Worm (Caenorhabditis elegans) whole organism, L4/young adult: ENCODE results near the gene gskl-1.
"Not testable (repeated sequence)": the region's sequence is repeated elsewhere in the genome, so short reads cannot be mapped to it uniquely, and the experiment has no call there.

Source experiments
- W03F9.2 ChIP-seq: fragments of 150-350 bp; optimal IDR thresholded peaks from 2 replicates; lab custom pipeline; 2014; ENCODE audit warnings: missing biosample characterization, missing genetic modification characterization
- dao-5 ChIP-seq: sonication (generic microtip); optimal IDR thresholded peaks from 2 replicates; lab custom pipeline; 2016; ENCODE audit warnings: missing genotype, missing genetic modification characterization, moderate library complexity, missing compliant biosample characterization
- him-1 ChIP-seq: sonication (generic microtip); optimal IDR thresholded peaks from 2 replicates; lab custom pipeline; 2016; ENCODE audit warnings: missing genotype, missing genetic modification reagents, missing genetic modification characterization, missing compliant biosample characterization

gskl-1 gene

ce11 chrII:10947317-10947716 is at the start of gene gskl-1, which contains the start of gene tceb-3:
Gene gskl-1, plus strand, starts transcription at chrII:10947559.
Gene tceb-3, minus strand, starts transcription at chrII:10947417.
- TF ChIP-seq dao-5 (no peak), him-1 (tag; lab: Kevin White, UChicago) (no peak), W03F9.2 (tag; lab: Kevin White, UChicago) (no peak)

ce11 chrII:10898998-10899397 is 48.4 kb upstream of the gskl-1 start:
- TF ChIP-seq him-1 (tag; lab: Kevin White, UChicago) (no peak), dao-5 (no peak)

ce11 chrII:10902104-10902503 is 45.3 kb upstream of the gskl-1 start, which contains the start of gene gly-1:
Gene gly-1, minus strand, starts transcription at chrII:10902204.
- TF ChIP-seq W03F9.2 (tag; lab: Kevin White, UChicago) (no peak), him-1 (tag; lab: Kevin White, UChicago) (no peak), dao-5 (no peak)

DNA sequence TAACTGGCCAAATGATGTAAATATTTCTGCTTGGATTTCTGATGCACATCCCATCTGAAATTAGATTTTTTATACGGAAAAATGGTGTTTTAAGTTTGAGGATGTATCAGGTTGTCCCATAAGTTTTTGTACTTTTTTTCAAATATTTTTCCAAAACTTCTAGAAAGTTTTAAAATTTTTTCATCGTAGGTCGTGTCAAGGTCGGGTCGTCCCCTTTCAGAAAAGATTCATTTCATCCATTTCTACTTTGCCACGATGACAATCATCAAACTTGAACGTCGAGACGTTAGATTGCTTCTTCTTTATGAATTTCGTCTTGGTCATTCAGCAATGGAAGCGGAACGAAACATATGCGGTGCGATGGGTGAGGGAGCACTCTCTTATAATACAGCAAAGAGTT is 43.0 kb upstream of the gskl-1 start, which contains the start of gene sra-12:
Gene sra-12, minus strand, starts transcription at position 101 of the 400 bp plus-strand sequence.
- not testable (repeated sequence) for TF ChIP-seq dao-5; him-1 (tag; lab: Kevin White, UChicago); W03F9.2 (tag; lab: Kevin White, UChicago)

DNA sequence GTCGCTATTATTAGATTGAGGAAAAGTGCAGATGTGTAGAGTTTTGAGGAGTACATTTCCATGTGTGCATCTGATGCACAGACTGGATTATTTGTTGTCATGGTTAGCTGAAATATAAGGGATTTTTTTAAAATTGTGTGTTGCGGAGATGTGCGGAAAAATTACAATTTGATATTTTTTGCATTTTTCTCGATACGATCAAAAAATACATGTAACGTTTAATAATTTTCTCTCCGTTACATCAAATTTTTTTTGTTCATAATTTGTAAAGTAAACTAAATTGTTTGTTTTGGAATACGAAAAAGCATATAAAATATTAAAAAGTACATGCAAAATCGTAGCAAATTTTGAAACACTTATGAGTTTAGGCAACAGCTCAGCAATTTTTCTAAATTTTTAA is 37.1 kb upstream of the gskl-1 start, which contains the start of gene sra-11:
Gene sra-11, minus strand, starts transcription at position 101 of the 400 bp plus-strand sequence.
- TF ChIP-seq dao-5 (no peak), him-1 (tag; lab: Kevin White, UChicago) (no peak), W03F9.2 (tag; lab: Kevin White, UChicago) (no peak)

DNA sequence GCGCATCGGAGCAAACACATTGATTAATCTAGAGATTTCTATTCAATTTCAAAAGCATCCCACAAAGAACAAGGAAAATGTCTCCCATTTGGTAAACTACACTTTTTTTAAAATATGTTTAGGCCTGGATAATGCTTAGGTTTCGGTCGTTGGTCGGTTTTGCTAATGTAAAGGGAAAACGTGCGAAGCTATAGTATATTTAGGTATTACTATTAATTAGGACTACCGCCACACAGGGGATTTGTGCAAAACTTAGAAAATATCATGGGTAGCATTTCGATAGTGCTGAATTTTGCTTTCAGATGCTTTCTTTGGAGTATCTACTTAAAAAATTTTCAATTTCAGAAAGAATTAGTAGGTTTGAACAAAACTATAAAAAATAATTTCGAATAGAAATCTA is 34.4 kb upstream of the gskl-1 start:
- TF ChIP-seq W03F9.2 (tag; lab: Kevin White, UChicago) (no peak), dao-5 (no peak), him-1 (tag; lab: Kevin White, UChicago) (no peak)

DNA sequence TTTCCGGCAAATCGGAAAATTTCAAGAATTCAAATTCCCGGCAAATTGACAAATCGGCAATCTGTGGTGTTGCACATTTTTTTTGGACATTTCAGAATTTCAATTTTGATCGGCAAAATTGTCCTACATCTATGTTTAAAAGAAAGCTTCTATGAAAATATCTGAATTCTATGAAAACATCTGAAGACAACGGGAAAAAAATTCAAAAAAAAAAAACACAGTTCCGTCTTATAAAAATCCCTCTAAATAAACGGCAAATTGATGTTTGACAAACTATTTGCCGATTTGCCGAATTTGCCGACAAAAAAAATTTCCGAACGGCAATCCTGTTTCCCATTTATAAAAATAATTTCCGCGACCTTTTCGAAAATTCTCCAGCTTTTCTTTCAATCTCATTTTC is 33.0 kb upstream of the gskl-1 start, which contains the start of gene F44F4.15:
Gene F44F4.15, plus strand, starts transcription at position 301 of the 400 bp plus-strand sequence.
- TF ChIP-seq him-1 (tag; lab: Kevin White, UChicago) (no peak), W03F9.2 (tag; lab: Kevin White, UChicago) (no peak), dao-5 (no peak)

DNA sequence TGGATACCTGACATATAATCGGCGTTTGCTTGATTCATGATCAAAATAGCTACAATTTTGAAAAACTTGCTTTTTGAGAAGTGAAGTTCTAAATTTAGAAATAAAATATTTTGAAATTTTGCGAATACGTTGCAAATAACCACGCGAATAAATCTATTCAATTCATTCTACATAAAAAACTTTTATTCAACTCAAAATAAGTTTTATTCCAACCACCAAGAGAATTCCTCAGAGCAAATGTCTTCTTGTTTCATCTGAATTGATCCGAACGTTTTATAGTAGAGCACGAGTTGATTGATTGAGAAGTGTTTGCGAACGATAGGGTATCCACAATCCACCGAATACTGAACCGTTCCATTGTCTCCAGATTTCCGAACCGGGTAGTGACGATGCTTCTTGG is 31.6 kb upstream of the gskl-1 start, which contains the start of gene F44F4.9:
Gene F44F4.9, minus strand, starts transcription at position 101 of the 400 bp plus-strand sequence.
- TF ChIP-seq dao-5, result no peak

ce11 chrII:10917174-10917573 is 30.2 kb upstream of the gskl-1 start, which contains the start of gene F44F4.10:
Gene F44F4.10, minus strand, starts transcription at chrII:10917274.
- TF ChIP-seq dao-5 (no peak), W03F9.2 (tag; lab: Kevin White, UChicago) (no peak), him-1 (tag; lab: Kevin White, UChicago) (no peak)

ce11 chrII:10918293-10918756 is 29.0 kb upstream of the gskl-1 start, which contains the start of gene tba-4:
Gene tba-4, plus strand, starts transcription at chrII:10918706.
- TF ChIP-seq W03F9.2 (tag; lab: Kevin White, UChicago) (no peak), dao-5 (no peak), him-1 (tag; lab: Kevin White, UChicago) (no peak)

DNA sequence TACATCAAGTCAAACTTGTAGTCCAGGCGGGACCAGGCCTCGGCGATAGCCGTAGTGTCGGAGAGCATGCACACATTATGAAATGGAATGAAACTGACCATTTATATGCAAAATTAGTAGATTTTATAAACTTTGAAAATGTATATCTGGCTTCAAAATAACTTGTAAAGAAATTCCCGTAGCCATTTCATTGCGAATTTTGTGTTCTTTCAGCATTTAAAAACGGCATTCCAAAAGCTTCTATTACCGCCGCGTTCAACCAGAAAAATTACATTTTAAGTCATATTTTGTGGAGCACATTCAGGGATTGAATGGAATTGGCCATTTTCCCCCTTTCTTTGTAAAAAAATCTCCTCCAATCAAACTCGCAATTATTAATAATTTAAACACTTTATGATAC is 24.5 kb upstream of the gskl-1 start, which contains the start of gene Y19D2B.1:
Gene Y19D2B.1, minus strand, starts transcription at position 101 of the 400 bp plus-strand sequence.
- not testable (repeated sequence) for TF ChIP-seq W03F9.2 (tag; lab: Kevin White, UChicago); dao-5; him-1 (tag; lab: Kevin White, UChicago)

DNA sequence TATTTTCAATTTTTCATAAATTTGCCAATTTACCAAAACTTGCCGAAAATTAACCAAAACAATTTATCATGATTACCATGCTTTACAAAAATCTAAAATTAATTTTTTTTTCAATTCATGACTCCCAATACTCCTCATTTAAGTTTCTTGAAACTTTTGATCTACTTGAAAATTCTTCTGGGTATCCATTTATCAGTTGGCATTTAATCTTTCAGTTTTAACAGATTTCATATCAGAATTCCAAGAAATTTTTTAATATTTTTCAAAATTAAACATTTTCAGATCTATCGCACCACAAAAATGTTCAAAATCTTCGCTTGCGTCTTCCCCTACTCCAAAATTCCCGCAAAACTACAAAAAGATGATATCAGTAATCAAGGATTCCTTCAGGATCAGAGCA is 23.4 kb upstream of the gskl-1 start, which contains the start of gene Y19D2B.2:
Gene Y19D2B.2, plus strand, starts transcription at position 301 of the 400 bp plus-strand sequence.
- TF ChIP-seq W03F9.2 (tag; lab: Kevin White, UChicago) (no peak), him-1 (tag; lab: Kevin White, UChicago) (no peak), dao-5 (no peak)

DNA sequence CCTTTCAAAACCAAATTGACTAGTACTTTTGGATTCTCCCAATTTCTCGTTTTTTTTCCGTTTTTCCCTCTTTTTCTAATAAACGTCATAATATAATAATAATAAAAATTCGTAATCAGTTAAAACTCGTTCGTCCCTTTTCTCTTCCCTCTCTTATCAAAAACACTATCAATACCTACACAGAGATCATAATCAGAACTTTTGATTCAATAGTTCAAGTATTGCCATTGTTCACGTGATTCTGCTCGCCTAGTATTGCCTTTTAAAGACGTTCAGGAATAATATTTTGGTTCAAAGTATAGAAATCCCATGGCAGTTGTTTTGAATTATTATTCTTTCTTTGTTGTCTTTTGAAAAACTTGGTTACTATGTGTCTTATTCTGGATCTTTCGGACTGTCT is 22.7 kb upstream of the gskl-1 start:
- TF ChIP-seq dao-5 (no peak), W03F9.2 (tag; lab: Kevin White, UChicago) (no peak), him-1 (tag; lab: Kevin White, UChicago) (no peak)

ce11 chrII:10925804-10926570 is 21.4 kb upstream of the gskl-1 start, which contains the start of gene metr-1:
Gene metr-1, plus strand, starts transcription at chrII:10926561.
- TF ChIP-seq W03F9.2 (tag; lab: Kevin White, UChicago), result peak; percentile 39
- no peak for TF ChIP-seq dao-5
